Fruit fly (Drosophila melanogaster): ENCODE data around the gene Osi1.
A peak's percentile ranks its signal among the peaks of the same experiment; 100 is the strongest.

Osi1 gene

dm6 chr3R:6198488-6198892 lies 25.1 kb downstream of the Osi1 start, which contains the start of gene Osi24 (continued):
- TF ChIP-seq CG6689 (GFP tag; IDR thresholded peaks at IDR 0.05) (peak; percentile 64), Atf6 (GFP tag; IDR thresholded peaks at IDR 0.05) (peak; percentile 42; the same call in 1 of the 2 replicates), dan (GFP tag; IDR thresholded peaks at IDR 0.05) (no peak), trem (tag; optimal IDR thresholded peaks at IDR 0.05) (no peak), ci (GFP tag; IDR thresholded peaks at IDR 0.05) (peak; percentile 86), CG4820 (GFP tag; optimal IDR thresholded peaks at IDR 0.05) (peak; percentile 42), nerfin-2 (GFP tag; IDR thresholded peaks at IDR 0.05; ENCODE audit: partially characterized antibody) (no peak), CG3995 (GFP tag; optimal IDR thresholded peaks at IDR 0.05) (peak; percentile 20), CG11247 (GFP tag; IDR thresholded peaks at IDR 0.05) (0 out of 2 replicates have a peak, but pooled peaks have one; percentile 22), CG33557 (GFP tag; optimal IDR thresholded peaks at IDR 0.05) (no peak), Rx (GFP tag; IDR thresholded peaks at IDR 0.05) (peak; percentile 67), Ssrp (tag; optimal IDR thresholded peaks at IDR 0.05) (peak; percentile 39), CG17802 (tag; optimal IDR thresholded peaks at IDR 0.05) (no peak), CG17912 (GFP tag; optimal IDR thresholded peaks at IDR 0.05) (no peak), CG14441 (GFP tag; IDR thresholded peaks at IDR 0.05) (peak; percentile 73), CG17361 (GFP tag; IDR thresholded peaks at IDR 0.05) (peak; percentile 47; the same call in 1 of the 3 replicates), cwo (GFP tag; optimal IDR thresholded peaks at IDR 0.05) (peak; percentile 13), pum (GFP tag; optimal IDR thresholded peaks at IDR 0.05) (peak; percentile 46), Hr78 (GFP tag; optimal IDR thresholded peaks at IDR 0.05) (peak in 1 of 2 experiments; percentile 41), ara (GFP tag; IDR thresholded peaks at IDR 0.05) (peak; percentile 67), H2.0 (GFP tag; IDR thresholded peaks at IDR 0.05) (peak; percentile 59), CG32532 (GFP tag; IDR thresholded peaks at IDR 0.05) (peak; percentile 42; the same call in 1 of the 2 replicates), nau (GFP tag; optimal IDR thresholded peaks at IDR 0.05) (peak; percentile 47), croc (GFP tag; conservative IDR thresholded peaks at IDR 0.05) (peak; percentile 39; the same call in 1 of the 3 replicates), fu2 (GFP tag; optimal IDR thresholded peaks at IDR 0.05) (no peak), lbe (GFP tag; optimal IDR thresholded peaks at IDR 0.05) (no peak), lab (GFP tag; optimal IDR thresholded peaks at IDR 0.05) (peak; percentile 52), CG33213 (GFP tag; optimal IDR thresholded peaks at IDR 0.05) (peak; percentile 3), esg (GFP tag; conservative IDR thresholded peaks at IDR 0.05) (peak; percentile 52), nmo (GFP tag; optimal IDR thresholded peaks at IDR 0.05) (peak; percentile 56), CG12942 (GFP tag; optimal IDR thresholded peaks at IDR 0.05) (peak; percentile 37), CG9876 (GFP tag; optimal IDR thresholded peaks at IDR 0.05) (no peak), Hr3 (GFP tag; optimal IDR thresholded peaks at IDR 0.05) (peak; percentile 39), CG7357 (GFP tag; IDR thresholded peaks at IDR 0.05) (peak; percentile 48; the same call in 1 of the 3 replicates), en (GFP tag; optimal IDR thresholded peaks at IDR 0.05) (peak; percentile 53), row (GFP tag; IDR thresholded peaks at IDR 0.05) (peak; percentile 69; the same call in 2 of the 3 replicates), ssp (GFP tag; IDR thresholded peaks at IDR 0.05) (peak; percentile 41; the same call in 1 of the 2 replicates), Pdp1 (GFP tag; optimal IDR thresholded peaks at IDR 0.05) (peak; percentile 37 to 41), Blimp-1 (GFP tag; optimal IDR thresholded peaks at IDR 0.05) (peak; percentile 62), bsh (GFP tag; optimal IDR thresholded peaks at IDR 0.05) (peak; percentile 62 to 63), CG14667 (GFP tag; IDR thresholded peaks at IDR 0.05) (peak; percentile 55), CG12769 (tag; optimal IDR thresholded peaks at IDR 0.05) (peak; percentile 76), CG43689 (GFP tag; IDR thresholded peaks at IDR 0.05) (0 out of 2 replicates have a peak, but pooled peaks have one; percentile 37), Hsf (GFP tag; optimal IDR thresholded peaks at IDR 0.05) (peak; percentile 57), dpn (GFP tag; optimal IDR thresholded peaks at IDR 0.05) (peak; percentile 12 to 46)
